Worm (Caenorhabditis elegans) whole organism, L3 larva: ENCODE measurements around the gene Y32H12A.8.

ENCODE experiments used
- ceh-16 ChIP-seq: sonication (generic microtip); optimal IDR thresholded peaks from 2 replicates; lab custom pipeline; 2017; ENCODE audit warnings: missing biosample characterization, missing genetic modification characterization
- ceh-28 ChIP-seq: fragments of 150-350 bp; optimal IDR thresholded peaks from 2 replicates; lab custom pipeline; 2014; ENCODE audit warnings: missing biosample characterization, missing genetic modification reagents, missing genetic modification characterization
- egl-27 ChIP-seq: sonication (generic microtip); optimal IDR thresholded peaks from 4 replicates; lab custom pipeline; 2017; ENCODE audit warnings: missing biosample characterization, missing genetic modification reagents, missing genetic modification characterization
- fkh-2 ChIP-seq: fragments of 150-350 bp; optimal IDR thresholded peaks from 2 replicates; lab custom pipeline; 2014; ENCODE audit warnings: missing biosample characterization, missing genetic modification reagents, missing genetic modification characterization
- lin-15B ChIP-seq: fragments of 150-350 bp; optimal IDR thresholded peaks from 2 replicates; lab custom pipeline; 2014; ENCODE audit warnings: missing biosample characterization, missing genetic modification characterization
- snpc-4 ChIP-seq: fragments of 150-350 bp; optimal IDR thresholded peaks from 2 replicates; lab custom pipeline; 2014; ENCODE audit warnings: missing biosample characterization, missing genetic modification characterization

Gene Y32H12A.8

ce11 chrIII:5338787-5339186 lies 67.0 kb downstream of the Y32H12A.8 start:
- no peak for TF ChIP-seq lin-15B (tag; lab: Kevin White, UChicago)
- no peak for TF ChIP-seq fkh-2 (tag; lab: Kevin White, UChicago)
- TF ChIP-seq ceh-16 (tag; lab: Kevin White, UChicago) = no peak
- no peak for TF ChIP-seq egl-27 (tag; lab: Kevin White, UChicago)
- no peak for TF ChIP-seq ceh-28 (tag; lab: Kevin White, UChicago)
- no peak for TF ChIP-seq snpc-4
